Worm (Caenorhabditis elegans) whole organism, L4 larva: ENCODE data around the gene F59A6.4.

Experiments used
- F49E8.2 ChIP-seq: sonication (generic microtip); optimal IDR thresholded peaks from 2 replicates; lab custom pipeline; 2016; ENCODE audit warnings: missing compliant biosample characterization, mild to moderate bottlenecking, missing genetic modification characterization, borderline replicate concordance
- Y5F2A.4 ChIP-seq: fragments of 200-800 bp; sonication (Bioruptor generic); optimal IDR thresholded peaks from 2 replicates; lab custom pipeline; 2018; ENCODE audit warnings: mild to moderate bottlenecking, missing genetic modification characterization, missing compliant biosample characterization
- aha-1 ChIP-seq: fragments of 150-350 bp; peaks from one replicate; lab custom pipeline; 2014; ENCODE audit warnings: missing biosample characterization, missing genetic modification characterization
- aly-2 ChIP-seq: sonication (generic microtip); optimal IDR thresholded peaks from 2 replicates; lab custom pipeline; 2018; ENCODE audit warnings: missing biosample characterization, missing genetic modification characterization
- ama-1 ChIP-seq: fragments of 150-350 bp; optimal IDR thresholded peaks from 2 replicates; lab custom pipeline; 2014; ENCODE audit warnings: inconsistent platforms, mixed read lengths
- ceh-20 ChIP-seq: fragments of 200-800 bp; sonication (Bioruptor generic); IDR thresholded peaks from 2 replicates; pipeline ENCODE4 v1.3.6; 2022; ENCODE audit warnings: missing genetic modification reagents, missing genetic modification characterization, missing compliant biosample characterization
- ceh-32 ChIP-seq: sonication (generic microtip); optimal IDR thresholded peaks from 2 replicates; lab custom pipeline; 2016; ENCODE audit warnings: mild to moderate bottlenecking, missing genetic modification characterization, missing compliant biosample characterization; ENCODE audit not compliant: poor library complexity
- ctbp-1 ChIP-seq: fragments of 200-800 bp; sonication (Bioruptor generic); IDR thresholded peaks from 2 replicates; pipeline ENCODE4 v1.3.6; 2022; ENCODE audit warnings: missing genetic modification reagents, missing genetic modification characterization, missing compliant biosample characterization
- daf-12 ChIP-seq: fragments of 150-350 bp; optimal IDR thresholded peaks from 2 replicates; lab custom pipeline; 2014; ENCODE audit warnings: missing biosample characterization, missing genetic modification reagents, missing genetic modification characterization
- daf-19 ChIP-seq: fragments of 200-800 bp; sonication (Bioruptor generic); conservative IDR thresholded peaks from 2 replicates; pipeline ENCODE4 v1.3.6; 2022; ENCODE audit warnings: missing genetic modification characterization, missing compliant biosample characterization
- dmd-6 ChIP-seq: fragments of 200-800 bp; sonication (Bioruptor generic); IDR thresholded peaks from 2 replicates; pipeline ENCODE4 v1.3.6; 2022; ENCODE audit warnings: missing genetic modification reagents, missing genetic modification characterization, missing compliant biosample characterization
- dmd-9 ChIP-seq: fragments of 200-800 bp; sonication (Bioruptor generic); IDR thresholded peaks from 2 replicates; pipeline ENCODE4 v1.3.6; 2022; ENCODE audit warnings: missing genetic modification reagents, missing genetic modification characterization, missing compliant biosample characterization
- dpl-1 ChIP-seq: fragments of 150-350 bp; optimal IDR thresholded peaks from 2 replicates; lab custom pipeline; 2014; ENCODE audit warnings: missing biosample characterization, missing genetic modification reagents, missing genetic modification characterization
- duxl-1 ChIP-seq: sonication (generic microtip); optimal IDR thresholded peaks from 2 replicates; lab custom pipeline; 2016; ENCODE audit warnings: mild to moderate bottlenecking, missing genetic modification characterization, moderate library complexity, missing compliant biosample characterization; ENCODE audit not compliant: poor library complexity
- egl-43 ChIP-seq: fragments of 200-800 bp; sonication (Bioruptor generic); IDR thresholded peaks from 2 replicates; pipeline ENCODE4 v1.3.6; 2022; ENCODE audit warnings: missing genetic modification reagents, missing genetic modification characterization, missing compliant biosample characterization
- fos-1 ChIP-seq: fragments of 150-350 bp; optimal IDR thresholded peaks from 2 replicates; lab custom pipeline; 2014; ENCODE audit warnings: missing biosample characterization, missing genetic modification characterization
- hif-1 ChIP-seq, 2 experiments: sonication (generic microtip); optimal IDR thresholded peaks; 2 replicates each; lab custom pipeline; 2016 to 2017; ENCODE audit warnings: missing compliant biosample characterization in 2 of 2, missing genetic modification characterization in 2 of 2, missing genetic modification reagents in 2 of 2, missing genotype in 2 of 2, mild to moderate bottlenecking in 1 of 2
- hlh-30 ChIP-seq: sonication (generic microtip); optimal IDR thresholded peaks from 2 replicates; lab custom pipeline; 2017; ENCODE audit warnings: antibody characterized with exemption, mild to moderate bottlenecking, missing genetic modification characterization, missing compliant biosample characterization; ENCODE audit not compliant: insufficient read depth
- jun-1 ChIP-seq: fragments of 150-350 bp; optimal IDR thresholded peaks from 2 replicates; lab custom pipeline; 2014; ENCODE audit warnings: missing biosample characterization, missing genetic modification reagents, missing genetic modification characterization
- lin-1 ChIP-seq: fragments of 200-800 bp; sonication (Bioruptor generic); IDR thresholded peaks from 2 replicates; pipeline ENCODE4 v1.3.6; 2022; ENCODE audit warnings: missing genetic modification reagents, missing genetic modification characterization, missing compliant biosample characterization
- lin-13 ChIP-seq: fragments of 150-350 bp; optimal IDR thresholded peaks from 2 replicates; lab custom pipeline; 2014; ENCODE audit warnings: missing biosample characterization, missing genetic modification reagents, missing genetic modification characterization
- lsy-2 ChIP-seq, 2 experiments: fragments of 150-350 bp in 1 of 2; sonication (generic microtip) in 1 of 2; optimal IDR thresholded peaks; 2 replicates each; lab custom pipeline; 2014 to 2017; ENCODE audit warnings: missing biosample characterization in 2 of 2, missing genetic modification characterization in 2 of 2
- madf-5 ChIP-seq, 2 experiments: fragments of 200-800 bp; sonication (Bioruptor generic); IDR thresholded peaks; 2 replicates each; pipeline ENCODE4 v1.3.6; 2022; ENCODE audit warnings: missing compliant biosample characterization in 2 of 2, missing genetic modification characterization in 2 of 2
- madf-9 ChIP-seq: fragments of 200-800 bp; sonication (Bioruptor generic); conservative IDR thresholded peaks from 2 replicates; pipeline ENCODE4 v1.3.6; 2022; ENCODE audit warnings: missing genetic modification reagents, missing genetic modification characterization, missing compliant biosample characterization
- mep-1 ChIP-seq: fragments of 150-350 bp; sonication (generic microtip); optimal IDR thresholded peaks from 3 replicates; lab custom pipeline; 2014; ENCODE audit warnings: missing biosample characterization, missing genetic modification characterization
- mes-2 ChIP-seq: sonication (generic microtip); optimal IDR thresholded peaks from 2 replicates; lab custom pipeline; 2016; ENCODE audit warnings: missing genotype, mild to moderate bottlenecking, missing genetic modification characterization, missing compliant biosample characterization; ENCODE audit not compliant: poor library complexity, severe bottlenecking
- mxl-3 ChIP-seq: fragments of 200-800 bp; sonication (Bioruptor generic); optimal IDR thresholded peaks from 2 replicates; lab custom pipeline; 2018; ENCODE audit warnings: mild to moderate bottlenecking, missing genetic modification characterization, missing compliant biosample characterization
- nhr-102 ChIP-seq: sonication (generic microtip); optimal IDR thresholded peaks from 2 replicates; lab custom pipeline; 2016; ENCODE audit warnings: mild to moderate bottlenecking, missing genetic modification characterization, moderate library complexity, missing compliant biosample characterization
- nhr-11 ChIP-seq: fragments of 150-350 bp; optimal IDR thresholded peaks from 2 replicates; lab custom pipeline; 2014; ENCODE audit warnings: missing biosample characterization, missing genetic modification characterization
- nhr-237 ChIP-seq: sonication (generic microtip); optimal IDR thresholded peaks from 2 replicates; lab custom pipeline; 2017; ENCODE audit warnings: missing biosample characterization, missing genetic modification characterization
- nhr-28 ChIP-seq: fragments of 150-350 bp; optimal IDR thresholded peaks from 2 replicates; lab custom pipeline; 2014; ENCODE audit warnings: missing biosample characterization, missing genetic modification characterization
- nhr-76 ChIP-seq: fragments of 150-350 bp; optimal IDR thresholded peaks from 2 replicates; lab custom pipeline; 2014; ENCODE audit warnings: missing biosample characterization, missing genetic modification characterization
- pha-4 ChIP-seq, 2 experiments: fragments of 150-350 bp in 1 of 2; fragments of 200-800 bp in 1 of 2; sonication (Bioruptor generic) in 1 of 2; IDR thresholded peaks in 1 of 2; optimal IDR thresholded peaks in 1 of 2; 2 replicates each; pipeline versions ENCODE4 v1.3.6 to Lab custom; 2014 to 2022; ENCODE audit warnings: missing genetic modification characterization in 2 of 2, missing genetic modification reagents in 2 of 2, missing biosample characterization in 1 of 2, missing compliant biosample characterization in 1 of 2
- saeg-2 ChIP-seq: fragments of 200-800 bp; sonication (Bioruptor generic); IDR thresholded peaks from 2 replicates; pipeline ENCODE4 v1.3.6; 2022; ENCODE audit warnings: missing genetic modification reagents, missing genetic modification characterization, missing compliant biosample characterization
- set-16 ChIP-seq: fragments of 200-800 bp; sonication (Bioruptor generic); IDR thresholded peaks from 2 replicates; pipeline ENCODE4 v1.3.6; 2022; ENCODE audit warnings: missing genetic modification reagents, missing genetic modification characterization, missing compliant biosample characterization
- snpc-1.2 ChIP-seq: fragments of 200-800 bp; sonication (Bioruptor generic); IDR thresholded peaks from 2 replicates; pipeline ENCODE4 v1.3.6; 2022; ENCODE audit warnings: missing genetic modification reagents, missing genetic modification characterization, missing compliant biosample characterization
- snpc-4 ChIP-seq: fragments of 150-350 bp; optimal IDR thresholded peaks from 2 replicates; lab custom pipeline; 2014; ENCODE audit warnings: missing biosample characterization, missing genetic modification characterization
- spr-1 ChIP-seq: sonication (generic microtip); optimal IDR thresholded peaks from 2 replicates; lab custom pipeline; 2016; ENCODE audit warnings: mild to moderate bottlenecking, missing genetic modification characterization, missing compliant biosample characterization
- tra-1 ChIP-seq: fragments of 200-800 bp; sonication (Bioruptor generic); IDR thresholded peaks from 2 replicates; pipeline ENCODE4 v1.3.6; 2022; ENCODE audit warnings: missing genetic modification reagents, missing genetic modification characterization, missing compliant biosample characterization
- unc-39 ChIP-seq: sonication (generic microtip); optimal IDR thresholded peaks from 2 replicates; lab custom pipeline; 2017; ENCODE audit warnings: missing biosample characterization, missing genetic modification characterization
- unc-62 ChIP-seq, 3 experiments: fragments of 150-350 bp in 1 of 3; sonication (generic microtip); optimal IDR thresholded peaks in 2 of 3; peaks in 1 of 3; 1 replicate in 1 of 3; 2 replicates in 2 of 3; lab custom pipeline; 2014 to 2017; ENCODE audit warnings: missing biosample characterization in 3 of 3, missing genetic modification characterization in 3 of 3, missing genetic modification reagents in 3 of 3, missing genotype in 1 of 3
- vab-7 ChIP-seq: fragments of 200-800 bp; sonication (Bioruptor generic); IDR thresholded peaks from 2 replicates; pipeline ENCODE4 v1.3.6; 2022; ENCODE audit warnings: missing genetic modification reagents, missing genetic modification characterization, missing compliant biosample characterization
- zag-1 ChIP-seq: fragments of 150-350 bp; optimal IDR thresholded peaks from 2 replicates; lab custom pipeline; 2014; ENCODE audit warnings: missing biosample characterization, missing genetic modification characterization
- zfp-2 ChIP-seq: sonication (generic microtip); optimal IDR thresholded peaks from 2 replicates; lab custom pipeline; 2016; ENCODE audit warnings: mild to moderate bottlenecking, missing genetic modification characterization, missing compliant biosample characterization
- ztf-11 ChIP-seq: fragments of 150-350 bp; optimal IDR thresholded peaks from 2 replicates; lab custom pipeline; 2014; ENCODE audit warnings: missing biosample characterization, missing genetic modification characterization
- ztf-7 ChIP-seq: fragments of 150-350 bp; optimal IDR thresholded peaks from 2 replicates; lab custom pipeline; 2014; ENCODE audit warnings: missing biosample characterization, missing genetic modification characterization

The F59A6.4 gene

DNA sequence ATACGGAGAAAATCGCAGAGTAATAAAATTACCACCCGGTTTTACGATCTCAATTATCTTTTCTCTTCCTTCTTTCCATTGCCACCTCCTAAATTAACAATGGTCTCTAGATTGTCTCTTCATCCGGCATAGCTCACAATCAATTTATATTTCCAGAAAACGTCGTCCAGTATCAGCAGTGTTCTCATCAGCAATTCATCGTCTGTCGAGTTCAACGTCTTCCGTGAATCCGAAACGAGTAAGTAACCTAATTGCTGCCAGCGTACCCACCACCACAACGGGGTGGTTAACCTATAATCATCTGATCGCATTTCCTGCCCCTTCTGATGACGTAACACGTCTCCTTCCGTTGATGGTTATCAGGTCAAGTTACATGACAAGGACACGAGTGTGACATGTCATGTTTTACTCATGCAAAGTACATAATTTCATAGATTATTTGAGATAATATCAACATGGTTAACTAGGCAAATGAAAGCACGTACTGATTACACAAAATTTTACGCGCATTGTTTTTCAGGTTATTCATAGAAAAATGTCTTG lies 18.8 kb upstream of the F59A6.4 start:
- TF ChIP-seq unc-39: no peak
- peak; percentile 63 for TF ChIP-seq hlh-30 (tag; lab: Kevin White, UChicago)
- TF ChIP-seq mes-2 (tag; lab: Kevin White, UChicago): no peak
- TF ChIP-seq saeg-2 (GFP tag; lab: Robert Waterston, UW): no peak
- peak in 1 of 2 experiments; percentile 95 for TF ChIP-seq unc-62 (GFP tag; optimal IDR thresholded peaks at IDR 0.05 in 1 of 2; lab: Kevin White, UChicago)
- no peak for TF ChIP-seq unc-62 (tag; optimal IDR thresholded peaks at IDR 0.05; lab: Kevin White, UChicago)
- TF ChIP-seq ceh-20: no peak
- no peak for TF ChIP-seq lsy-2 (tag; optimal IDR thresholded peaks at IDR 0.05; lab: Kevin White, UChicago)
- TF ChIP-seq dmd-6 (GFP tag; lab: Robert Waterston, UW): peak; percentile 29; the same call in 1 of the 2 replicates
- no peak for TF ChIP-seq lin-1 (GFP tag; lab: Robert Waterston, UW)
- no peak for TF ChIP-seq lin-13 (GFP tag; lab: Kevin White, UChicago)
- TF ChIP-seq ctbp-1: no peak
- TF ChIP-seq, all 104 proteins: peak for 3

ce11 chrII:4986664-4987063 lies 18.2 kb upstream of the F59A6.4 start:
- TF ChIP-seq mep-1: no peak
- no peak for TF ChIP-seq daf-19 (GFP tag; lab: Robert Waterston, UW)
- TF ChIP-seq Y5F2A.4 (GFP tag; lab: Kevin White, UChicago): no peak
- TF ChIP-seq ztf-11 (tag; lab: Kevin White, UChicago): no peak
- TF ChIP-seq madf-5 (GFP tag; IDR thresholded peaks at IDR 0.05; lab: Robert Waterston, UW): no peak
- no peak for TF ChIP-seq zag-1
- no peak for TF ChIP-seq snpc-4
- no peak for TF ChIP-seq dpl-1
- no peak for TF ChIP-seq spr-1 (tag; lab: Kevin White, UChicago)
- no peak for TF ChIP-seq mxl-3
- no peak for TF ChIP-seq nhr-28 (tag; lab: Kevin White, UChicago)
- no peak for TF ChIP-seq nhr-11
- no peak for TF ChIP-seq ama-1 (lab: Kevin White, UChicago)
- TF ChIP-seq aly-2 (tag; lab: Kevin White, UChicago): no peak
- no peak for TF ChIP-seq dmd-6 (GFP tag; lab: Robert Waterston, UW)
- no peak for TF ChIP-seq vab-7 (GFP tag; lab: Robert Waterston, UW)

- TF ChIP-seq F49E8.2 (tag; lab: Kevin White, UChicago) (no peak), daf-12 (tag; lab: Kevin White, UChicago) (no peak), duxl-1 (tag; lab: Kevin White, UChicago) (no peak), zfp-2 (tag; lab: Kevin White, UChicago) (no peak), jun-1 (tag; lab: Kevin White, UChicago) (no peak), lin-13 (GFP tag; lab: Kevin White, UChicago) (no peak), nhr-102 (tag; lab: Kevin White, UChicago) (no peak), madf-9 (GFP tag; lab: Robert Waterston, UW) (no peak), set-16 (GFP tag; lab: Robert Waterston, UW) (no peak), daf-19 (GFP tag; lab: Robert Waterston, UW) (no peak), snpc-1.2 (GFP tag; lab: Robert Waterston, UW) (no peak)
Measured at ce11 chrII:4987257-4987656, 17.6 kb upstream of the F59A6.4 start.

- TF ChIP-seq ceh-32 (tag; lab: Kevin White, UChicago) (no peak), nhr-76 (tag; lab: Kevin White, UChicago) (no peak), dmd-9 (no peak), nhr-11 (no peak), zfp-2 (tag; lab: Kevin White, UChicago) (no peak), tra-1 (GFP tag; lab: Robert Waterston, UW) (no peak), aha-1 (tag; lab: Kevin White, UChicago) (no peak), hlh-30 (tag; lab: Kevin White, UChicago) (no peak), egl-43 (GFP tag; lab: Robert Waterston, UW) (no peak), nhr-28 (tag; lab: Kevin White, UChicago) (no peak), hif-1 (tag; optimal IDR thresholded peaks at IDR 0.05; lab: Kevin White, UChicago) (no peak), pha-4 (GFP tag; IDR thresholded peaks at IDR 0.05; lab: Robert Waterston, UW) (no peak), pha-4 (tag; optimal IDR thresholded peaks at IDR 0.05; lab: Kevin White, UChicago) (no peak), nhr-237 (tag; lab: Kevin White, UChicago) (no peak), ztf-7 (tag; lab: Kevin White, UChicago) (no peak), fos-1 (tag; lab: Kevin White, UChicago) (no peak)
Measured at ce11 chrII:4989802-4990201, 15.1 kb upstream of the F59A6.4 start, which contains the start of gene T27F7.12. TSS of gene T27F7.12 (plus strand) at chrII:4990102.
